Fruit fly (Drosophila melanogaster) whole organism: ENCODE data around the gene CG13026.

Experiments
- CG8478 ChIP-seq: fragments of >200 bp; optimal IDR thresholded peaks from 2 replicates; lab custom pipeline; 2018; ENCODE audit warnings: inconsistent platforms
- Dll ChIP-seq: fragments of >200 bp; optimal IDR thresholded peaks from 2 replicates; lab custom pipeline; 2017
- EcR ChIP-seq, 2 experiments: fragments of >200 bp; optimal IDR thresholded peaks; 2 replicates each; lab custom pipeline; 2017; ENCODE audit warnings: missing biosample characterization in 2 of 2, missing genetic modification characterization in 2 of 2, missing genetic modification reagents in 2 of 2
- usp ChIP-seq: fragments of >200 bp; optimal IDR thresholded peaks from 2 replicates; lab custom pipeline; 2017; ENCODE audit warnings: missing biosample characterization, missing genetic modification characterization, mixed read lengths

The CG13026 gene

dm6 chr3L:16679492-16680120 is 46.4 kb downstream of the CG13026 start:
- TF ChIP-seq Dll (lab: Kevin White, UChicago) (no peak), CG8478 (lab: Kevin White, UChicago) (no peak), usp (GFP tag; lab: Kevin White, UChicago) (no peak), EcR (GFP tag; optimal IDR thresholded peaks at IDR 0.05; lab: Kevin White, UChicago) (no peak)
